Worm (Caenorhabditis elegans) whole organism, late embryonic: Measurements from ENCODE around the gene sams-5.

Experiments
- ceh-9 ChIP-seq: sonication (generic microtip); optimal IDR thresholded peaks from 2 replicates; lab custom pipeline; 2016; ENCODE audit warnings: mild to moderate bottlenecking, missing genetic modification characterization, inconsistent platforms, missing compliant biosample characterization
- lim-6 ChIP-seq: sonication (generic microtip); optimal IDR thresholded peaks from 2 replicates; lab custom pipeline; 2016; ENCODE audit warnings: missing genetic modification characterization, missing compliant biosample characterization
- unc-55 ChIP-seq: sonication (generic microtip); optimal IDR thresholded peaks from 2 replicates; lab custom pipeline; 2017; ENCODE audit warnings: missing biosample characterization, missing genetic modification reagents, missing genetic modification characterization

- TF ChIP-seq ceh-9 (no peak), lim-6 (tag; lab: Kevin White, UChicago) (no peak), unc-55 (GFP tag; lab: Kevin White, UChicago) (no peak)
Measured at ce11 chrIV:6263244-6263643, 16.1 kb downstream of the sams-5 start, which contains the start of gene srv-28.
